Worm (Caenorhabditis elegans): ENCODE results near the gene W09H1.1.

DNA sequence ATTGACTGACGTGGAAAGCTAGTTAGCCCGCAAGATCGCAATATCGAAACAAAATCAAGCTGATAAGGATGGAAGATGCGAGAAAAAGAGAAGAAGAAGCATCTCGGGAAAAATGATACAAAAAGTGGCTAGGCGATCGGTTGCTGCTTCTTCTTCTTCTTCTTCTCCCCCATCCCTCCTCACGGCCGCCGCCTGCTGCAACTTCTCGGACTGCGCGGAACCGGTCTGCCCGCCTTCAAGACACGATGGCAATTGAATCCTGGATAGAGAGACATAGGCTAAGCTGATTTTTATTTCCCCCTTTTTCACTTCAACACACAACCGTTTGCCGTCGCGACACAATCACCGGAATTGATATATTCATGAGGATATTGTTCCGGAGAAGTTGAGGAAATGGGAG, 6.9 kb downstream of the W09H1.1 start:
- TF ChIP-seq ama-1 (optimal IDR thresholded peaks at IDR 0.05) (no peak), ceh-36 (tag; optimal IDR thresholded peaks at IDR 0.05) (no peak), ceh-13 (GFP tag; optimal IDR thresholded peaks at IDR 0.05) (no peak), aly-1 (tag; optimal IDR thresholded peaks at IDR 0.05) (no peak), hmbx-1 (tag; optimal IDR thresholded peaks at IDR 0.05) (no peak), scrt-1 (GFP tag; IDR thresholded peaks at IDR 0.05) (no peak), tbx-11 (GFP tag; IDR thresholded peaks at IDR 0.05) (no peak), ets-7 (tag; optimal IDR thresholded peaks at IDR 0.05) (no peak), flt-1 (GFP tag; IDR thresholded peaks at IDR 0.05) (no peak)

All from whole organism, early embryonic.